Worm (Caenorhabditis elegans) whole organism, mixed stage, embryonic: ENCODE data around the gene mmaa-1.

Experiments
- M03D4.4 ChIP-seq: sonication (generic microtip); optimal IDR thresholded peaks from 2 replicates; lab custom pipeline; 2017; ENCODE audit warnings: mild to moderate bottlenecking, missing genetic modification characterization, missing compliant biosample characterization
- bed-3 ChIP-seq: fragments of 200-800 bp; sonication (Bioruptor generic); optimal IDR thresholded peaks from 3 replicates; lab custom pipeline; 2018; ENCODE audit warnings: mild to moderate bottlenecking, missing genetic modification characterization, moderate library complexity, missing compliant biosample characterization
- blmp-1 ChIP-seq: fragments of 150-350 bp; optimal IDR thresholded peaks from 2 replicates; lab custom pipeline; 2014; ENCODE audit warnings: missing biosample characterization, missing genetic modification characterization
- ceh-39 ChIP-seq: fragments of 150-350 bp; optimal IDR thresholded peaks from 2 replicates; lab custom pipeline; 2014; ENCODE audit warnings: missing biosample characterization, missing genetic modification characterization
- ceh-43 ChIP-seq: fragments of 200-800 bp; sonication (Bioruptor generic); optimal IDR thresholded peaks from 2 replicates; lab custom pipeline; 2018; ENCODE audit warnings: mild to moderate bottlenecking, missing genetic modification characterization, moderate library complexity, missing compliant biosample characterization
- ceh-83 ChIP-seq: fragments of 200-800 bp; sonication (Bioruptor generic); optimal IDR thresholded peaks from 2 replicates; lab custom pipeline; 2018; ENCODE audit warnings: mild to moderate bottlenecking, missing genetic modification characterization, missing compliant biosample characterization
- ces-1 ChIP-seq: fragments of 150-350 bp; optimal IDR thresholded peaks from 2 replicates; lab custom pipeline; 2014; ENCODE audit warnings: missing biosample characterization, missing genetic modification reagents, missing genetic modification characterization
- cnd-1 ChIP-seq: fragments of 200-800 bp; sonication (Bioruptor generic); optimal IDR thresholded peaks from 2 replicates; lab custom pipeline; 2018; ENCODE audit warnings: mild to moderate bottlenecking, missing genetic modification characterization, missing compliant biosample characterization
- drap-1 ChIP-seq: fragments of 200-800 bp; sonication (Bioruptor generic); optimal IDR thresholded peaks from 3 replicates; lab custom pipeline; 2018; ENCODE audit warnings: mild to moderate bottlenecking, missing genetic modification characterization, missing compliant biosample characterization
- elt-3 ChIP-seq: fragments of 150-350 bp; optimal IDR thresholded peaks from 2 replicates; lab custom pipeline; 2014; ENCODE audit warnings: missing biosample characterization, missing genetic modification characterization
- flh-1 ChIP-seq: fragments of 200-800 bp; sonication (Bioruptor generic); optimal IDR thresholded peaks from 2 replicates; lab custom pipeline; 2018; ENCODE audit warnings: mild to moderate bottlenecking, missing genetic modification characterization, moderate library complexity, missing compliant biosample characterization
- ham-2 ChIP-seq: fragments of 200-800 bp; sonication (Bioruptor generic); optimal IDR thresholded peaks from 2 replicates; lab custom pipeline; 2018; ENCODE audit warnings: mild to moderate bottlenecking, missing genetic modification characterization, missing compliant biosample characterization
- hlh-1 ChIP-seq: fragments of 150-350 bp; optimal IDR thresholded peaks from 2 replicates; lab custom pipeline; 2014; ENCODE audit warnings: missing biosample characterization, missing genetic modification reagents, missing genetic modification characterization
- lin-13 ChIP-seq: fragments of 150-350 bp; optimal IDR thresholded peaks from 2 replicates; lab custom pipeline; 2014; ENCODE audit warnings: missing biosample characterization, missing genetic modification characterization
- lin-32 ChIP-seq: fragments of 200-800 bp; sonication (Bioruptor generic); optimal IDR thresholded peaks from 2 replicates; lab custom pipeline; 2018; ENCODE audit warnings: mild to moderate bottlenecking, missing genetic modification characterization, missing compliant biosample characterization
- lsy-2 ChIP-seq: fragments of 150-350 bp; optimal IDR thresholded peaks from 2 replicates; lab custom pipeline; 2014; ENCODE audit warnings: missing biosample characterization, missing genetic modification characterization
- mab-5 ChIP-seq: fragments of 150-350 bp; optimal IDR thresholded peaks from 2 replicates; lab custom pipeline; 2014; ENCODE audit warnings: missing biosample characterization, missing genetic modification characterization
- mep-1 ChIP-seq: fragments of 150-350 bp; optimal IDR thresholded peaks from 2 replicates; lab custom pipeline; 2017; ENCODE audit warnings: missing biosample characterization, missing genetic modification reagents, missing genetic modification characterization, inconsistent platforms
- mls-2 ChIP-seq: sonication (generic microtip); optimal IDR thresholded peaks from 2 replicates; lab custom pipeline; 2016; ENCODE audit warnings: mild to moderate bottlenecking, missing genetic modification characterization, moderate library complexity, missing compliant biosample characterization
- nhr-2 ChIP-seq: fragments of 150-350 bp; optimal IDR thresholded peaks from 2 replicates; lab custom pipeline; 2014; ENCODE audit warnings: missing biosample characterization, missing genetic modification characterization
- nhr-237 ChIP-seq: fragments of 150-350 bp; optimal IDR thresholded peaks from 2 replicates; lab custom pipeline; 2014; ENCODE audit warnings: missing biosample characterization, missing genetic modification characterization
- nhr-28 ChIP-seq: fragments of 150-350 bp; optimal IDR thresholded peaks from 2 replicates; lab custom pipeline; 2014; ENCODE audit warnings: missing biosample characterization, missing genetic modification characterization
- nhr-76 ChIP-seq: sonication (generic microtip); optimal IDR thresholded peaks from 2 replicates; lab custom pipeline; 2017; ENCODE audit warnings: missing biosample characterization, missing genetic modification characterization
- pha-4 ChIP-seq: fragments of 150-350 bp; optimal IDR thresholded peaks from 2 replicates; lab custom pipeline; 2018; ENCODE audit warnings: missing biosample characterization, missing genetic modification reagents, missing genetic modification characterization
- sem-2 ChIP-seq: fragments of 200-800 bp; sonication (Bioruptor generic); optimal IDR thresholded peaks from 2 replicates; lab custom pipeline; 2018; ENCODE audit warnings: mild to moderate bottlenecking, missing genetic modification characterization, missing compliant biosample characterization
- snpc-4 ChIP-seq: fragments of 150-350 bp; optimal IDR thresholded peaks from 2 replicates; lab custom pipeline; 2014; ENCODE audit warnings: missing biosample characterization, missing genetic modification characterization
- sptf-1 ChIP-seq: sonication (generic microtip); optimal IDR thresholded peaks from 2 replicates; lab custom pipeline; 2017; ENCODE audit warnings: mild to moderate bottlenecking, missing genetic modification characterization, moderate library complexity, missing compliant biosample characterization
- tbx-8 ChIP-seq: fragments of 200-800 bp; sonication (Bioruptor generic); optimal IDR thresholded peaks from 2 replicates; lab custom pipeline; 2018; ENCODE audit warnings: mild to moderate bottlenecking, missing genetic modification characterization, moderate library complexity, missing compliant biosample characterization
- unc-120 ChIP-seq: sonication (generic microtip); optimal IDR thresholded peaks from 2 replicates; lab custom pipeline; 2017; ENCODE audit warnings: missing genetic modification characterization, missing compliant biosample characterization; ENCODE audit not compliant: poor library complexity, severe bottlenecking
- unc-62 ChIP-seq: fragments of 150-350 bp; optimal IDR thresholded peaks from 2 replicates; lab custom pipeline; 2014; ENCODE audit warnings: missing biosample characterization, missing genetic modification reagents, missing genetic modification characterization
- zip-8 ChIP-seq: fragments of 150-350 bp; optimal IDR thresholded peaks from 2 replicates; lab custom pipeline; 2014; ENCODE audit warnings: missing biosample characterization, missing genetic modification characterization
- ztf-11 ChIP-seq: fragments of 150-350 bp; optimal IDR thresholded peaks from 2 replicates; lab custom pipeline; 2014; ENCODE audit warnings: missing biosample characterization, missing genetic modification characterization

Gene mmaa-1

ce11 chrII:7109956-7110355, 9.0 kb upstream of the mmaa-1 start, which contains the start of gene F10E7.9:
F10E7.9 (minus strand) TSS chrII:7110056.
- no peak for TF ChIP-seq lsy-2 (tag; lab: Kevin White, UChicago)
- TF ChIP-seq bed-3 (GFP tag; lab: Kevin White, UChicago) = no peak
- TF ChIP-seq, all 35 proteins: peak for 0

ce11 chrII:7106313-7106712, 5.3 kb upstream of the mmaa-1 start:
- no peak for TF ChIP-seq lsy-2 (tag; lab: Kevin White, UChicago)
- no peak for TF ChIP-seq bed-3 (GFP tag; lab: Kevin White, UChicago)
- no peak for TF ChIP-seq mab-5 (tag; lab: Kevin White, UChicago)
- TF ChIP-seq blmp-1 (tag; lab: Kevin White, UChicago) = no peak
- no peak for TF ChIP-seq hlh-1 (tag; lab: Kevin White, UChicago)
- no peak for TF ChIP-seq nhr-2
- TF ChIP-seq nhr-76 = no peak
- no peak for TF ChIP-seq ceh-39
- TF ChIP-seq pha-4 (tag; lab: Kevin White, UChicago) = no peak
- no peak for TF ChIP-seq zip-8 (tag; lab: Kevin White, UChicago)

ce11 chrII:7104794-7105613, 4.0 kb upstream of the mmaa-1 start, which contains the start of the genes farl-11 and rpl-33:
farl-11 (minus strand) TSS chrII:7105035.
rpl-33 (plus strand) TSS chrII:7105563.
- peak; percentile 41 for TF ChIP-seq mab-5 (tag; lab: Kevin White, UChicago)
- no peak for TF ChIP-seq sem-2 (GFP tag; lab: Kevin White, UChicago)
- peak; percentile 88 for TF ChIP-seq mep-1 (tag; lab: Kevin White, UChicago)
- TF ChIP-seq lin-32 (GFP tag; lab: Kevin White, UChicago) = no peak
- peak; percentile 4 for TF ChIP-seq unc-120 (tag; lab: Kevin White, UChicago)
- TF ChIP-seq ceh-39 = peak; percentile 79
- TF ChIP-seq nhr-237 (tag; lab: Kevin White, UChicago) = peak; percentile 92
- TF ChIP-seq snpc-4 = no peak
- peak; percentile 33 for TF ChIP-seq sptf-1 (tag; lab: Kevin White, UChicago)
- TF ChIP-seq mls-2 (tag; lab: Kevin White, UChicago) = peak; percentile 5
- no peak for TF ChIP-seq drap-1 (GFP tag; lab: Kevin White, UChicago)
- TF ChIP-seq ceh-43 = no peak
- TF ChIP-seq unc-62 (GFP tag; lab: Kevin White, UChicago) = peak; percentile 73
- TF ChIP-seq ces-1 (GFP tag; lab: Kevin White, UChicago) = peak; percentile 76
- TF ChIP-seq ztf-11 (tag; lab: Kevin White, UChicago) = no peak
- TF ChIP-seq zip-8 (tag; lab: Kevin White, UChicago) = no peak
- peak; percentile 81 for TF ChIP-seq pha-4 (tag; lab: Kevin White, UChicago)
- TF ChIP-seq blmp-1 (tag; lab: Kevin White, UChicago) = no peak
- peak; percentile 61 for TF ChIP-seq hlh-1 (tag; lab: Kevin White, UChicago)
- peak; percentile 98 for TF ChIP-seq lsy-2 (tag; lab: Kevin White, UChicago)
- peak; percentile 63 for TF ChIP-seq lin-13
- TF ChIP-seq nhr-28 (tag; lab: Kevin White, UChicago) = no peak
- no peak for TF ChIP-seq flh-1 (GFP tag; lab: Kevin White, UChicago)

ce11 chrII:7103111-7103510, 2.1 kb upstream of the mmaa-1 start:
- no peak for TF ChIP-seq snpc-4
- TF ChIP-seq M03D4.4 (tag; lab: Kevin White, UChicago) = no peak
- no peak for TF ChIP-seq drap-1 (GFP tag; lab: Kevin White, UChicago)
- no peak for TF ChIP-seq mls-2 (tag; lab: Kevin White, UChicago)
- TF ChIP-seq ceh-39 = no peak
- no peak for TF ChIP-seq ces-1 (GFP tag; lab: Kevin White, UChicago)
- TF ChIP-seq mep-1 (tag; lab: Kevin White, UChicago) = no peak
- no peak for TF ChIP-seq cnd-1 (tag; lab: Kevin White, UChicago)
- no peak for TF ChIP-seq pha-4 (tag; lab: Kevin White, UChicago)
- no peak for TF ChIP-seq blmp-1 (tag; lab: Kevin White, UChicago)
- no peak for TF ChIP-seq elt-3 (tag; lab: Kevin White, UChicago)
- TF ChIP-seq unc-62 (GFP tag; lab: Kevin White, UChicago) = no peak
- no peak for TF ChIP-seq sptf-1 (tag; lab: Kevin White, UChicago)
- no peak for TF ChIP-seq tbx-8 (GFP tag; lab: Kevin White, UChicago)
- no peak for TF ChIP-seq bed-3 (GFP tag; lab: Kevin White, UChicago)
- TF ChIP-seq ham-2 (GFP tag; lab: Kevin White, UChicago) = no peak
- TF ChIP-seq ceh-83 = no peak
- no peak for TF ChIP-seq nhr-28 (tag; lab: Kevin White, UChicago)
